Fruit fly (Drosophila melanogaster): ENCODE measurements around the gene cher.
A peak's percentile ranks its signal among the peaks of the same experiment; 100 is the strongest.

Gene cher

DNA sequence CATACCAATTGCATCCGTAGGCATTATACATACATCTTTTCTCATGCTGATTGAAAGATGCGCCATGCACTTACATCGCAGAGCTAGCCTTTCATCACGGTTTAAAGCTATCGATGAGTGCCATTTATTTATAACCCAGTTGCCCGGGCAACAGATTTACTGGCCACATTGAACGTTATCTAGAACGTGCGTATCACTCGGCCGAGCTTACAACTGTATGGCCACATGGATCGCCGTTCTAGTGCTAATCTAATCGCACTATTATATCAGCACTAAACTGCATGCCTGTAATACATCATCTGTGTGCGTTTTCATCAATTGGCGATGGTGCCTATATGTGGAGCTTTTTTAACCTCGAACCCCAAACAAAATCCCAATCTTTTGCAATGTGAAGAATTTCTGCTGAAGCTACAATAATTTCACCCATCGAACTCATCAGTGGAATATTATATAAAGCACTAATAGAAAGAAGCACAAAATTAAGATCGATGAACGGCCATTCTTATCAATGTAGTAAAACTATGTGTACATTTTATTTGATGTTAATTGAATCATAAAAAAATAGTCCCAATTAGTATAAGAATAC, 64.3 kb downstream of the cher start:
- no peak for TF ChIP-seq CG8478 (optimal IDR thresholded peaks at IDR 0.05)
- TF ChIP-seq CTCF (optimal IDR thresholded peaks at IDR 0.05), result no peak

DNA sequence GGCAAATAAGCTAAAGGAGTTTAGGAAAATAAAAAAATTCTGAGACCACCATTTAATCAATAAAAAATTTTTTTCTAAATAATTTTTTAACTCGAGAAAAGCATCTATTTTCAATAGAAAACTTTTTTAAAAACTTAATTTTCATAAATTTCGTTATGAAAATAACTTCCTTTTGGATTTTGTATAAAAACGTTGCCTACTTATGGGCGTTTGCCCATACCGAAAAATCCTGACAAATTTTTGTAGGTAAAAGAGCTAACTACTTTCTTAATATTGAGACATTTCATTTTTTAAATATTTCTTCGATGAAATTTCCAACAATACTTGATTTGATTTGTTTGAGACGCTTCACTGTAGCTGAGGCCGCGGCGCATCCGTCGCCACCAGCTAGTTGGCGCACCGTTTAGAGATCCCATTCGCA, 64.9 kb downstream of the cher start:
- TF ChIP-seq CG8478 (optimal IDR thresholded peaks at IDR 0.05), result no peak
- TF ChIP-seq CTCF (optimal IDR thresholded peaks at IDR 0.05), result no peak

dm6 chr3R:17059811-17060169, 65.4 kb downstream of the cher start:
- TF ChIP-seq CTCF (optimal IDR thresholded peaks at IDR 0.05) (no peak), CG8478 (optimal IDR thresholded peaks at IDR 0.05) (no peak)

DNA sequence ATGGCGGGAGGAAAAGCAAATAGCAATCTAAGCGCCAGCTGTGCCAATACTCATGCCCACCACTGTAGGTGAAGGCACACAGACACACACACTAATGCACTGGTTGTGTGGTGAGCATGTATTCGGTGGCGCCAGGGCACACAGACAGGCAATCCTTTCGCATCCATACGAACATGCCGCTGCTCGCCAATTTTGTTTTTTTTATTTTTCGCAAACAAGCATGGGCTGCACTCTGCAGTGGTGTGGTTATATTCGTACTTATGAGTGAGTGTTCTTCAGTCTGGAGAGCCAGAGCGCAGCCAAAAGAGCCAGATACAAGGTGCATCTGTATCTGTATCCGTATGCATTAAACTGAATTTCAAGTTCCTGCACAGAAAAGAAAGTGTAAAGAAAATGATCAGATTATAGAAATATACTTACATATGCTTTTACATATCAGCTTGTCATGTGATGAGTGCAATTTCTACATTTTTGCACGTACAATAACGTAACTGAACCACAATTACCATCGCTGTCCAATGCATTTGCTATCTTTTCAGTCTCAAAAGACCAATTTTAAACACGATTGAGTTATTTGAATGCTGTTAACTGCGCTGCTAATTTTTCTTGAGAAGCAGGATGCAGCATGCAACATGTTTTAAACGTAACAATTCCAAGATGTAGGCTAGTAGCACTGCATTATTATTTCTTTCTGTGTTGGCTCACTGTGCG, 65.9 kb downstream of the cher start:
- no peak for TF ChIP-seq CG8478 (optimal IDR thresholded peaks at IDR 0.05)
- TF ChIP-seq CTCF (optimal IDR thresholded peaks at IDR 0.05), result no peak

dm6 chr3R:17056905-17057251, 68.3 kb downstream of the cher start:
- TF ChIP-seq CG8478 (optimal IDR thresholded peaks at IDR 0.05), result no peak
- no peak for TF ChIP-seq CTCF (optimal IDR thresholded peaks at IDR 0.05)

DNA sequence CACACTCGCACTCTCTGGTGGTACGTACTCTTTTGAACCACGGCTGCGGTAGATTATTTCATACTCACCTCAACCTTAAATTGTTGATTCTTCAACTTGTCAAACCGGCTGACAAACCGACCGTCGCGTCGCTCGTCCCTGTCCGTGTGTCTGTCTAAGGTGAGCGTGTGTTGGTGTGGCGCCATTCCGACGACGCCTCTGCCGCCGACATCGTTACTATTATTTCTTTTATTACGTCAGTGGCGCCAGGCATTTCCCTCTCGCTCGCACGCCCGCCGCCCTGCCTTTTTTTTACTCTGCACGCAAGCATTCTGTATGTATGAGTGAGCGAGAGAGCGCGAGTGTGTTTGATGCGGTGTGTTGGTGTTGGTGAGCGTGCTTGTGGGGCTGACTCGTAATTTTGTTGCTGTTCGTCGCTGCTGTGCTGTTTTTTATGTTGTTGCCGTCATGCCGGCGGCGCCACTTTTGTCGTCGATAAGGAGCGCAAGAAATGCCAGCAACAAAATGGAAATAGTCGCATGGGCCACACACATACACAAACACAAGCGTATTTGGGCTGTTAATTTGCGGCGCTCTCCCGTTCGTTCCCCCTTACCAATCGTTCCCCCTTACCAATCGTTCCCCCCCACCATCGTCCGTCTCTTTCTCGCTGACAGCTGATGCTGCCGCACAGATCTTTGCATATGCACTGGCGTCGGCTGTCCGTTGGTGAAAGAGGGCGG, 68.8 kb downstream of the cher start:
- TF ChIP-seq CTCF (optimal IDR thresholded peaks at IDR 0.05), result peak; percentile 20 to 32
- TF ChIP-seq CG8478 (optimal IDR thresholded peaks at IDR 0.05), result no peak

DNA sequence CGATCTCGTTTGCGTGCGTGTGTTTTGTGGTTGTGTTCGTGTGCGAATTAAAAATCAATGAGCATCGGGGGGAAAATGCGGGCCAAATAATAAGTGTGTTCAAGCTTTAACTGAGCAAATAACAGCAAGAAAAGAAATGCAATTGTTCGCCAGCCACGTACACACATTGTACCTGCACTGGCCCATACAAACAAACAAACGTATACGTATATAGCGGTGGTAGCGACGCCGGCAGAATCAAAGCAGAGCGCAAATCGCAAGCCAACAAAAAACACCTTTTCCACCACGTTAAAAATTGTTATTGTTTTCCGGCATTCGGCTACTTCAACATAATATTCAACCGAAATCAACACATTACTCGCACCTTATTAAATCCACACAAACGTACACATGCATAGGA, 70.7 kb downstream of the cher start:
- TF ChIP-seq CG8478 (optimal IDR thresholded peaks at IDR 0.05), result no peak
- TF ChIP-seq CTCF (optimal IDR thresholded peaks at IDR 0.05), result no peak

DNA sequence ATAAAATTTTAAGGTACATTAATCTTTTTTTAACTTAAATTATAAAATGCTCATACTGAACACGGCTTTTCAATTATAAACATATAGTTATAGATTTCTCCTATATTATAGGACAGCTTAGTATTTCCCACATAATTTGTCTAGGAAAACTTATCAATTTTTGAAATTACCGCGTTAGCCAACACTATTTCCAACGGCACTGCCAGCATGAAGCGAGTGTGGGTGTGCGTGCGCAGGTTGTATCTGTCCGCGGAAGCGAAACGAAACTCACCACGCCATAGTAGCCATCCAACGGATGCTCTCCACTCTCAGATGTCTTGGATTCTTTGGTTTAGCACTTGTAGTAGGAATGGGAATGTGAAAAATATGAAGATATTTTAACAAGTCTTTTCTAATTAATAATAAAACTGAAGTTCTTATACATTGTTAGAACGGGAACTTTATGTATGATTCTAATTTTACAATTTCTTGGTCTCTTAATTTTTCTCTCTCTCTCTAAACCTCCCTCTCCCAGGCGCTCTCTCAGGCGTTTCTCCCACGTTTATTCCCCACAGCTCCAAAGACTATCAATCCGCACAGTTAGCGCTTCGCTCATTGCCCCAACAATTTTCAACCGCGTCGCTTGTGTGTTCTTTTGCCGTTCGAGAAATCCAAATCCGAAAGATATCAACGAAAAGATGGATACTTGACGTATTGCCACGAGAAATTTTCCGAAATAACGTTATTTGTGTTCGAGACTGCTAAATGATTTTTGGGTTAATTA, 71.6 kb downstream of the cher start, which contains the start of gene Dad:
Dad (plus strand) TSS at position 593 of the 763 bp plus-strand sequence.
- no peak for TF ChIP-seq CG8478 (optimal IDR thresholded peaks at IDR 0.05)
- TF ChIP-seq CTCF (optimal IDR thresholded peaks at IDR 0.05), result no peak

- no peak for TF ChIP-seq CTCF (optimal IDR thresholded peaks at IDR 0.05)
These were observed 72.6 kb downstream of the cher start for dm6 chr3R:17052465-17053149.

dm6 chr3R:17048867-17049266, 76.3 kb downstream of the cher start:
- TF ChIP-seq CG8478 (optimal IDR thresholded peaks at IDR 0.05), result no peak
- no peak for TF ChIP-seq CTCF (optimal IDR thresholded peaks at IDR 0.05)

- no peak for TF ChIP-seq CTCF (optimal IDR thresholded peaks at IDR 0.05)
- no peak for TF ChIP-seq CG8478 (optimal IDR thresholded peaks at IDR 0.05)
These were observed 81.6 kb downstream of the cher start for dm6 chr3R:17043570-17043923.

dm6 chr3R:17042838-17043569, 82.2 kb downstream of the cher start, which contains the start of the genes bdwf and Patr-1:
Gene bdwf (minus strand): TSS chr3R:17043136.
Gene Patr-1 (plus strand): TSS chr3R:17043564.
- TF ChIP-seq CG8478 (optimal IDR thresholded peaks at IDR 0.05), result no peak
- no peak for TF ChIP-seq CTCF (optimal IDR thresholded peaks at IDR 0.05)

Measured in S2 (cell line).